Worm (Caenorhabditis elegans) whole organism, L3 larva: ENCODE data around the gene csc-1.

Source experiments
- R02D3.7 ChIP-seq: fragments of 150-350 bp; optimal IDR thresholded peaks from 2 replicates; lab custom pipeline; 2014; ENCODE audit warnings: missing biosample characterization, missing genetic modification characterization
- ZK546.5 ChIP-seq: sonication (generic microtip); optimal IDR thresholded peaks from 2 replicates; lab custom pipeline; 2017; ENCODE audit warnings: missing biosample characterization, missing genetic modification characterization
- aly-2 ChIP-seq: fragments of 150-350 bp; optimal IDR thresholded peaks from 2 replicates; lab custom pipeline; 2014; ENCODE audit warnings: missing biosample characterization, missing genetic modification characterization
- ama-1 ChIP-seq: fragments of 150-350 bp; optimal IDR thresholded peaks from 2 replicates; lab custom pipeline; 2018
- ceh-16 ChIP-seq: sonication (generic microtip); optimal IDR thresholded peaks from 2 replicates; lab custom pipeline; 2017; ENCODE audit warnings: missing biosample characterization, missing genetic modification characterization
- ceh-28 ChIP-seq: fragments of 150-350 bp; optimal IDR thresholded peaks from 2 replicates; lab custom pipeline; 2014; ENCODE audit warnings: missing biosample characterization, missing genetic modification reagents, missing genetic modification characterization
- ceh-82 ChIP-seq: fragments of 150-350 bp; optimal IDR thresholded peaks from 2 replicates; lab custom pipeline; 2014; ENCODE audit warnings: missing biosample characterization, missing genetic modification characterization
- ceh-9 ChIP-seq: sonication (generic microtip); optimal IDR thresholded peaks from 2 replicates; lab custom pipeline; 2018; ENCODE audit warnings: missing biosample characterization, missing genetic modification characterization
- daf-12 ChIP-seq: fragments of 150-350 bp; optimal IDR thresholded peaks from 2 replicates; lab custom pipeline; 2014; ENCODE audit warnings: missing biosample characterization, missing genetic modification reagents, missing genetic modification characterization
- egl-27 ChIP-seq: sonication (generic microtip); optimal IDR thresholded peaks from 4 replicates; lab custom pipeline; 2017; ENCODE audit warnings: missing biosample characterization, missing genetic modification reagents, missing genetic modification characterization
- egl-5 ChIP-seq: fragments of 150-350 bp; optimal IDR thresholded peaks from 2 replicates; lab custom pipeline; 2017; ENCODE audit warnings: missing biosample characterization, missing genetic modification reagents, missing genetic modification characterization, inconsistent platforms
- elt-1 ChIP-seq: fragments of 150-350 bp; optimal IDR thresholded peaks from 2 replicates; lab custom pipeline; 2014; ENCODE audit warnings: missing biosample characterization, missing genetic modification characterization
- elt-2 ChIP-seq: sonication (generic microtip); optimal IDR thresholded peaks from 2 replicates; lab custom pipeline; 2016; ENCODE audit warnings: missing genetic modification reagents, mild to moderate bottlenecking, missing genetic modification characterization, missing compliant biosample characterization
- elt-3 ChIP-seq, 3 experiments: fragments of 150-350 bp in 1 of 3; sonication (generic microtip) in 2 of 3; optimal IDR thresholded peaks; 2 replicates in 2 of 3; 4 replicates in 1 of 3; lab custom pipeline; 2014 to 2017; ENCODE audit warnings: missing biosample characterization in 3 of 3, missing genetic modification characterization in 3 of 3
- eor-1 ChIP-seq, 2 experiments: fragments of 150-350 bp; optimal IDR thresholded peaks; 2 replicates each; lab custom pipeline; 2014 to 2018; ENCODE audit warnings: missing biosample characterization in 2 of 2, missing genetic modification characterization in 2 of 2
- fkh-10 ChIP-seq: sonication (generic microtip); optimal IDR thresholded peaks from 2 replicates; lab custom pipeline; 2017; ENCODE audit warnings: missing biosample characterization, missing genetic modification reagents, missing genetic modification characterization
- fkh-2 ChIP-seq: fragments of 150-350 bp; optimal IDR thresholded peaks from 2 replicates; lab custom pipeline; 2014; ENCODE audit warnings: missing biosample characterization, missing genetic modification reagents, missing genetic modification characterization
- fos-1 ChIP-seq: fragments of 150-350 bp; optimal IDR thresholded peaks from 2 replicates; lab custom pipeline; 2014; ENCODE audit warnings: missing biosample characterization, missing genetic modification characterization
- hmg-11 ChIP-seq: sonication (generic microtip); optimal IDR thresholded peaks from 2 replicates; lab custom pipeline; 2016; ENCODE audit warnings: missing genetic modification characterization, missing compliant biosample characterization
- jun-1 ChIP-seq: fragments of 150-350 bp; optimal IDR thresholded peaks from 2 replicates; lab custom pipeline; 2014; ENCODE audit warnings: missing biosample characterization, missing genetic modification reagents, missing genetic modification characterization
- lin-15B ChIP-seq: fragments of 150-350 bp; optimal IDR thresholded peaks from 2 replicates; lab custom pipeline; 2014; ENCODE audit warnings: missing biosample characterization, missing genetic modification characterization
- lin-39 ChIP-seq: fragments of 150-350 bp; optimal IDR thresholded peaks from 2 replicates; lab custom pipeline; 2018; ENCODE audit warnings: missing biosample characterization, missing genetic modification reagents, missing genetic modification characterization
- lsy-12 ChIP-seq: sonication (generic microtip); optimal IDR thresholded peaks from 2 replicates; lab custom pipeline; 2016; ENCODE audit warnings: mild to moderate bottlenecking, missing genetic modification characterization, missing compliant biosample characterization
- mdl-1 ChIP-seq: fragments of 150-350 bp; optimal IDR thresholded peaks from 2 replicates; lab custom pipeline; 2014; ENCODE audit warnings: missing biosample characterization, missing genetic modification characterization
- mml-1 ChIP-seq: fragments of 150-350 bp; sonication (generic microtip); optimal IDR thresholded peaks from 3 replicates; lab custom pipeline; 2014; ENCODE audit warnings: missing biosample characterization, missing genetic modification characterization
- nfya-1 ChIP-seq: sonication (generic microtip); optimal IDR thresholded peaks from 2 replicates; lab custom pipeline; 2017; ENCODE audit warnings: missing genetic modification characterization, mild to moderate bottlenecking, missing compliant biosample characterization, antibody characterized with exemption, moderate library complexity; ENCODE audit not compliant: insufficient read depth
- nhr-11 ChIP-seq: fragments of 150-350 bp; optimal IDR thresholded peaks from 2 replicates; lab custom pipeline; 2014; ENCODE audit warnings: missing biosample characterization, missing genetic modification characterization
- nhr-12 ChIP-seq: fragments of 150-350 bp; optimal IDR thresholded peaks from 2 replicates; lab custom pipeline; 2014; ENCODE audit warnings: missing biosample characterization, missing genetic modification characterization
- nhr-23 ChIP-seq: fragments of 150-350 bp; optimal IDR thresholded peaks from 2 replicates; lab custom pipeline; 2014; ENCODE audit warnings: missing biosample characterization, missing genetic modification reagents, missing genetic modification characterization
- nhr-237 ChIP-seq: fragments of 150-350 bp; optimal IDR thresholded peaks from 2 replicates; lab custom pipeline; 2014; ENCODE audit warnings: missing biosample characterization, missing genetic modification characterization
- nhr-25 ChIP-seq: sonication (generic microtip); optimal IDR thresholded peaks from 2 replicates; lab custom pipeline; 2017; ENCODE audit warnings: missing biosample characterization, missing genetic modification characterization
- nhr-28 ChIP-seq: fragments of 150-350 bp; optimal IDR thresholded peaks from 2 replicates; lab custom pipeline; 2014; ENCODE audit warnings: missing biosample characterization, missing genetic modification characterization
- nhr-43 ChIP-seq: sonication (generic microtip); optimal IDR thresholded peaks from 2 replicates; lab custom pipeline; 2016; ENCODE audit warnings: mild to moderate bottlenecking, missing genetic modification characterization, missing compliant biosample characterization; ENCODE audit not compliant: poor library complexity, severe bottlenecking
- nhr-67 ChIP-seq: fragments of 150-350 bp; optimal IDR thresholded peaks from 2 replicates; lab custom pipeline; 2014; ENCODE audit warnings: missing biosample characterization, missing genetic modification characterization
- nhr-76 ChIP-seq: fragments of 150-350 bp; sonication (generic microtip); optimal IDR thresholded peaks from 5 replicates; lab custom pipeline; 2014; ENCODE audit warnings: missing biosample characterization, missing genetic modification characterization
- nhr-77 ChIP-seq: fragments of 150-350 bp; optimal IDR thresholded peaks from 2 replicates; lab custom pipeline; 2014; ENCODE audit warnings: missing biosample characterization, missing genetic modification characterization
- pha-4 ChIP-seq: fragments of 150-350 bp; optimal IDR thresholded peaks from 2 replicates; lab custom pipeline; 2014; ENCODE audit warnings: missing biosample characterization, missing genetic modification reagents, missing genetic modification characterization
- pqm-1 ChIP-seq: fragments of 150-350 bp; optimal IDR thresholded peaks from 2 replicates; lab custom pipeline; 2017; ENCODE audit warnings: missing biosample characterization, missing genetic modification characterization, inconsistent platforms
- sea-2 ChIP-seq: fragments of 150-350 bp; sonication (generic microtip); optimal IDR thresholded peaks from 4 replicates; lab custom pipeline; 2014; ENCODE audit warnings: missing biosample characterization, missing genetic modification reagents, missing genetic modification characterization
- skn-1 ChIP-seq: fragments of 150-350 bp; optimal IDR thresholded peaks from 2 replicates; lab custom pipeline; 2014; ENCODE audit warnings: missing biosample characterization, missing genetic modification characterization
- snpc-4 ChIP-seq: fragments of 150-350 bp; optimal IDR thresholded peaks from 2 replicates; lab custom pipeline; 2014; ENCODE audit warnings: missing biosample characterization, missing genetic modification characterization
- tbx-2 ChIP-seq: sonication (generic microtip); optimal IDR thresholded peaks from 2 replicates; lab custom pipeline; 2016; ENCODE audit warnings: mild to moderate bottlenecking, missing genetic modification characterization, missing compliant biosample characterization
- unc-39 ChIP-seq: sonication (generic microtip); optimal IDR thresholded peaks from 4 replicates; lab custom pipeline; 2017; ENCODE audit warnings: missing biosample characterization, missing genetic modification characterization
- unc-62 ChIP-seq: fragments of 150-350 bp; sonication (generic microtip); optimal IDR thresholded peaks from 4 replicates; lab custom pipeline; 2014; ENCODE audit warnings: missing biosample characterization, missing genetic modification reagents, missing genetic modification characterization
- zag-1 ChIP-seq: fragments of 150-350 bp; optimal IDR thresholded peaks from 2 replicates; lab custom pipeline; 2014; ENCODE audit warnings: missing biosample characterization, missing genetic modification characterization
- ztf-11 ChIP-seq: fragments of 150-350 bp; optimal IDR thresholded peaks from 2 replicates; lab custom pipeline; 2014; ENCODE audit warnings: missing biosample characterization, missing genetic modification characterization
- ztf-4 ChIP-seq: fragments of 150-350 bp; optimal IDR thresholded peaks from 2 replicates; lab custom pipeline; 2014; ENCODE audit warnings: missing biosample characterization, missing genetic modification characterization

csc-1 gene

ce11 chrII:13637941-13638489 is 41.3 kb downstream of the csc-1 start, which contains the start of gene phdh-1:
phdh-1 (minus strand) TSS chrII:13638480.
- TF ChIP-seq nhr-77 (tag; lab: Kevin White, UChicago) (no peak), nhr-43 (peak; percentile 5)

DNA sequence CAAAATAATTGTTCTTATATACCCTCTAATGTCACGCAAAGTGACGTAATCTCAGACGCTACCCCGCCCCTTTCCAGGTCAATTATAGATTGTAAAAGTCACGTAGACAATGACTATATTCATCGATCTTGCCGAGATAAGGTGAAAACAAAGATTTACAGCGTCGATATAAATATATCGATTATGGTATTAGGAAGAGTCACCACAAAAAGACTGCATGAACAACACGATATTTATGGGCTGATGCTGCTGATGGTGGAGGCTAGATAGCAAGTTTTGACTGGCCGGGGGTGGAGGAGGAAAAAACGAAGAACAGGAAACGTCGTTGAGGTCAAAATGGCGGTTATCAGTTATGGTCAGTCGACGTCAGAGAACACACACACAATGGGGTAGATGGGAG is 41.8 kb downstream of the csc-1 start:
- TF ChIP-seq ama-1 (lab: Kevin White, UChicago), result no peak
- no peak for TF ChIP-seq nhr-77 (tag; lab: Kevin White, UChicago)
- no peak for TF ChIP-seq fkh-10 (GFP tag; lab: Kevin White, UChicago)
- TF ChIP-seq ceh-82 (tag; lab: Kevin White, UChicago), result no peak
- TF ChIP-seq mdl-1, result no peak
- TF ChIP-seq mml-1 (tag; lab: Kevin White, UChicago), result no peak
- TF ChIP-seq nhr-76, result no peak
- TF ChIP-seq nfya-1 (tag; lab: Kevin White, UChicago), result peak; percentile 17
- no peak for TF ChIP-seq nhr-11 (tag; lab: Kevin White, UChicago)
- no peak for TF ChIP-seq nhr-12 (tag; lab: Kevin White, UChicago)
- TF ChIP-seq snpc-4 (tag; lab: Kevin White, UChicago), result no peak
- TF ChIP-seq unc-62 (GFP tag; lab: Kevin White, UChicago), result no peak
- TF ChIP-seq nhr-67, result no peak
- TF ChIP-seq ceh-16, result no peak
- TF ChIP-seq fos-1 (tag; lab: Kevin White, UChicago), result no peak
- TF ChIP-seq elt-2 (tag; lab: Kevin White, UChicago), result peak; percentile 75
- TF ChIP-seq aly-2, result no peak
- TF ChIP-seq lin-15B, result no peak
- TF ChIP-seq fkh-2, result no peak
- TF ChIP-seq ceh-9, result no peak
- TF ChIP-seq sea-2 (GFP tag; lab: Kevin White, UChicago), result no peak
- no peak for TF ChIP-seq R02D3.7 (tag; lab: Kevin White, UChicago)
- no peak for TF ChIP-seq eor-1 (tag; optimal IDR thresholded peaks at IDR 0.05; lab: Kevin White, UChicago)
- TF ChIP-seq nhr-43, result peak; percentile 54
- TF ChIP-seq egl-27 (tag; lab: Kevin White, UChicago), result no peak
- TF ChIP-seq nhr-25, result peak; percentile 87
- peak; percentile 79 for TF ChIP-seq ceh-28
- peak; percentile 97 for TF ChIP-seq elt-1
- peak; percentile 89 for TF ChIP-seq nhr-23 (tag; lab: Kevin White, UChicago)
- TF ChIP-seq hmg-11 (tag; lab: Kevin White, UChicago), result no peak
- no peak for TF ChIP-seq nhr-28
- TF ChIP-seq egl-5 (tag; lab: Kevin White, UChicago), result no peak
- no peak for TF ChIP-seq unc-39 (tag; lab: Kevin White, UChicago)
- no peak for TF ChIP-seq tbx-2 (tag; lab: Kevin White, UChicago)
- TF ChIP-seq lsy-12 (tag; lab: Kevin White, UChicago), result no peak
- TF ChIP-seq ZK546.5, result no peak
- no peak for TF ChIP-seq ztf-4
- no peak for TF ChIP-seq ztf-11 (tag; lab: Kevin White, UChicago)
- TF ChIP-seq daf-12 (tag; lab: Kevin White, UChicago), result no peak
- no peak for TF ChIP-seq zag-1 (tag; lab: Kevin White, UChicago)
- TF ChIP-seq pha-4 (tag; lab: Kevin White, UChicago), result no peak
- no peak for TF ChIP-seq lin-39
- peak in 1 of 3 experiments; percentile 5 for TF ChIP-seq elt-3 (tag; optimal IDR thresholded peaks at IDR 0.05; lab: Kevin White, UChicago)
- TF ChIP-seq pqm-1 (tag; lab: Kevin White, UChicago), result peak; percentile 76
- no peak for TF ChIP-seq nhr-237
- TF ChIP-seq skn-1 (tag; lab: Kevin White, UChicago), result peak; percentile 17
- TF ChIP-seq jun-1 (tag; lab: Kevin White, UChicago), result no peak
